Worm (Caenorhabditis elegans) whole organism, early embryonic: ENCODE data around the gene acl-7.

ENCODE experiments used
- B0310.2 ChIP-seq: sonication (generic microtip); optimal IDR thresholded peaks from 2 replicates; lab custom pipeline; 2016; ENCODE audit warnings: mild to moderate bottlenecking, missing genetic modification characterization, missing compliant biosample characterization
- F13C5.2 ChIP-seq: sonication (generic microtip); optimal IDR thresholded peaks from 2 replicates; lab custom pipeline; 2017; ENCODE audit warnings: mild to moderate bottlenecking, missing genetic modification characterization, inconsistent platforms, missing compliant biosample characterization
- aly-1 ChIP-seq: sonication (generic microtip); optimal IDR thresholded peaks from 2 replicates; lab custom pipeline; 2016; ENCODE audit warnings: missing genetic modification characterization, missing compliant biosample characterization
- ama-1 ChIP-seq: fragments of 150-350 bp; optimal IDR thresholded peaks from 2 replicates; lab custom pipeline; 2014
- ceh-13 ChIP-seq: fragments of 200-800 bp; sonication (Bioruptor generic); optimal IDR thresholded peaks from 2 replicates; lab custom pipeline; 2018; ENCODE audit warnings: mild to moderate bottlenecking, missing genetic modification characterization, missing compliant biosample characterization
- ceh-36 ChIP-seq: sonication (generic microtip); optimal IDR thresholded peaks from 2 replicates; lab custom pipeline; 2016; ENCODE audit warnings: missing genetic modification characterization, inconsistent platforms, missing compliant biosample characterization
- ets-7 ChIP-seq: sonication (generic microtip); optimal IDR thresholded peaks from 2 replicates; lab custom pipeline; 2016; ENCODE audit warnings: missing genotype, missing genetic modification characterization, missing compliant biosample characterization
- flt-1 ChIP-seq: fragments of 200-800 bp; sonication (Bioruptor generic); IDR thresholded peaks from 2 replicates; pipeline ENCODE4 v1.3.6; 2022; ENCODE audit warnings: missing genetic modification characterization, missing compliant biosample characterization
- hmbx-1 ChIP-seq: sonication (generic microtip); optimal IDR thresholded peaks from 2 replicates; lab custom pipeline; 2016; ENCODE audit warnings: mild to moderate bottlenecking, missing genetic modification characterization, missing compliant biosample characterization
- hmg-4 ChIP-seq: fragments of 200-800 bp; sonication (Bioruptor generic); optimal IDR thresholded peaks from 2 replicates; lab custom pipeline; 2018; ENCODE audit warnings: mild to moderate bottlenecking, missing genetic modification characterization, missing compliant biosample characterization
- hnd-1 ChIP-seq: sonication (generic microtip); optimal IDR thresholded peaks from 2 replicates; lab custom pipeline; 2016; ENCODE audit warnings: missing genetic modification characterization, missing compliant biosample characterization
- pes-1 ChIP-seq: fragments of 200-800 bp; sonication (Bioruptor generic); IDR thresholded peaks from 2 replicates; pipeline ENCODE4 v1.3.6; 2022; ENCODE audit warnings: missing genetic modification reagents, missing genetic modification characterization, missing compliant biosample characterization
- scrt-1 ChIP-seq: fragments of 200-800 bp; sonication (Bioruptor generic); IDR thresholded peaks from 2 replicates; pipeline ENCODE4 v1.3.6; 2022; ENCODE audit warnings: missing genetic modification characterization, missing compliant biosample characterization
- sea-1 ChIP-seq: fragments of 200-800 bp; sonication (Bioruptor generic); conservative IDR thresholded peaks from 2 replicates; pipeline ENCODE4 v1.3.6; 2022; ENCODE audit warnings: missing genetic modification characterization, missing compliant biosample characterization
- tbx-11 ChIP-seq: fragments of 200-800 bp; sonication (Bioruptor generic); IDR thresholded peaks from 2 replicates; pipeline ENCODE4 v1.3.6; 2022; ENCODE audit warnings: missing genetic modification characterization, missing compliant biosample characterization
- tbx-37 ChIP-seq: fragments of 200-800 bp; sonication (Bioruptor generic); conservative IDR thresholded peaks from 2 replicates; pipeline ENCODE4 v1.3.6; 2022; ENCODE audit warnings: missing genetic modification reagents, missing genetic modification characterization, missing compliant biosample characterization
- tra-4 ChIP-seq: sonication (generic microtip); optimal IDR thresholded peaks from 2 replicates; lab custom pipeline; 2017; ENCODE audit warnings: missing genetic modification characterization, missing compliant biosample characterization

acl-7 gene

ce11 chrII:12828863-12829262 lies 12.6 kb upstream of the acl-7 start, which contains the start of gene Y46G5A.23:
Gene Y46G5A.23 (minus strand): TSS chrII:12828963.
- TF ChIP-seq tbx-11 (GFP tag; lab: Robert Waterston, UW) (no peak), ceh-36 (no peak), tra-4 (tag; lab: Kevin White, UChicago) (no peak), hnd-1 (tag; lab: Kevin White, UChicago) (no peak), F13C5.2 (tag; lab: Kevin White, UChicago) (no peak), pes-1 (no peak)

ce11 chrII:12826752-12827151 lies 10.5 kb upstream of the acl-7 start, which contains the start of gene Y46G5A.38:
Gene Y46G5A.38 (plus strand): TSS chrII:12827052.
- no peak for TF ChIP-seq F13C5.2 (tag; lab: Kevin White, UChicago)
- TF ChIP-seq tra-4 (tag; lab: Kevin White, UChicago) = no peak
- TF ChIP-seq pes-1 = no peak
- TF ChIP-seq hmbx-1 (tag; lab: Kevin White, UChicago) = no peak
- no peak for TF ChIP-seq ceh-13
- TF ChIP-seq scrt-1 = no peak
- no peak for TF ChIP-seq ets-7
- no peak for TF ChIP-seq flt-1 (GFP tag; lab: Robert Waterston, UW)
- no peak for TF ChIP-seq hmg-4 (GFP tag; lab: Kevin White, UChicago)
- no peak for TF ChIP-seq hnd-1 (tag; lab: Kevin White, UChicago)
- TF ChIP-seq aly-1 (tag; lab: Kevin White, UChicago) = no peak
- no peak for TF ChIP-seq tbx-37 (GFP tag; lab: Robert Waterston, UW)
- no peak for TF ChIP-seq ceh-36
- TF ChIP-seq ama-1 = no peak

DNA sequence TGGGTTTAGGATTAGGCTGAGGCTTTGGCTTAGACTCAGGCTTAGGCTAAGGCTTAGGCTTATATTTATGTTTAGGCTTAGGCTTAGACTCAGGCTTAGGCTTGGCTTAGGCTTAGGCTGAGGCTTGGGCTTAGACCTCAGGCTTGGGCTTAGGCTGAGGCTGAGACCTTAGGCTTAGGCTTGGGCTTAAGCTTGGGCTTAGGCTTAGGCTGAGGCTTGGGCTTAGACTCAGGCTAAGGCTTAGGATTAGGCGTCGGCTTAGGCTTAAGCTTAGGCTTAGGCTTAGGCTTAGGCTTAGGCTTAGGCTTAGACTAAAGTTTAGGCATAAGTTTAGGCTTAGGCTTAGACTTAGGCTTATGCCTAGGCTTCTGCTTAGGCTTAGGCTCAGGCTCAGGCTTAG lies 8.2 kb upstream of the acl-7 start:
- TF ChIP-seq ceh-36 (peak; percentile 94), pes-1 (peak; percentile 16; the same call in 1 of the 2 replicates), hmg-4 (GFP tag; lab: Kevin White, UChicago) (no peak)

- TF ChIP-seq tra-4 (tag; lab: Kevin White, UChicago) = no peak
- no peak for TF ChIP-seq ceh-13
These were observed 7.2 kb upstream of the acl-7 start, which contains the start of gene Y46G5A.36 for ce11 chrII:12823437-12823836. Gene Y46G5A.36 (plus strand): TSS chrII:12823679.

DNA sequence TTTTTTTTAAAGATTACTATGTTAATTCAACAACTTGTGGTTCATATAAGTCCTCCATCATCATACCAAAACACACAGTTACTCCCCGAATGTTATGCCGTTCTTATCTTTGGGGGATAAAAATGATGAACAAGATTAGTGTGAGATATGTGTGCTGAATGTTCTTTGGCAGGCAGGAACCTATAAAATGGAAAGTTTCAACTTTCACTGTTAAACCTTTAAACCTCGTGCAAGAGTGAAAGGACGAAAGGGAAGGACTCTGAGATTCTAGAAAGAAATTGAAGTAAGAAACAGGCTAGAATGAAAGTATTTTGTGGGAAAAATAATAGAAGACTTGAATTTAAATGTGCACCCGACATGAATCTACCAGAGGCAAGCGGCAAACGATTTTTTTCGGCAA lies 3.7 kb upstream of the acl-7 start:
- TF ChIP-seq ets-7 (no peak), F13C5.2 (tag; lab: Kevin White, UChicago) (no peak), sea-1 (GFP tag; lab: Robert Waterston, UW) (no peak), aly-1 (tag; lab: Kevin White, UChicago) (no peak)

- TF ChIP-seq F13C5.2 (tag; lab: Kevin White, UChicago) (no peak), ama-1 (no peak), ceh-36 (no peak), tbx-11 (GFP tag; lab: Robert Waterston, UW) (no peak), hmbx-1 (tag; lab: Kevin White, UChicago) (no peak), hnd-1 (tag; lab: Kevin White, UChicago) (no peak), aly-1 (tag; lab: Kevin White, UChicago) (no peak), scrt-1 (no peak), ets-7 (no peak), B0310.2 (no peak), hmg-4 (GFP tag; lab: Kevin White, UChicago) (no peak), ceh-13 (no peak), pes-1 (no peak), flt-1 (GFP tag; lab: Robert Waterston, UW) (no peak)
These were observed 2.2 kb upstream of the acl-7 start, which contains the start of gene Y46G5A.22 for ce11 chrII:12818488-12818887. Gene Y46G5A.22 (minus strand): TSS chrII:12818588.

DNA sequence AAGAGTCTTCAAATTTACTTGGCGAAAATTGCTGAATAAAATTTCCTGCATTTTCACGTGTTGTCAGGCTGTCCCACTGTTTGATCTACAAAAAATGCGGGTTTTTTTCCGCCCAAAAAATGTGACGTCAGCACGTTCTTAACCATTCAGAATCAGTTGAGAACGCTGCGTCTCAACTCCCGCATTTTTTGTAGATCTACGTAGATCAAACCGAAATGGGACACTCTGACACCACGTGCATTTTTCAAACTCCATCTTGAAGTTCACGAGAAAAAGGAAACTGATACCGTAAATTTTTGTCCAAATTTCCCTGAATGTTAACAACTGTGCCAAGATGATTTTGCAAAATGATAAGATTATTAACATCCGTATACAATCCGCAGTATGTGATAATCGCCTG lies 3.0 kb downstream of the acl-7 start:
- TF ChIP-seq B0310.2 = no peak

DNA sequence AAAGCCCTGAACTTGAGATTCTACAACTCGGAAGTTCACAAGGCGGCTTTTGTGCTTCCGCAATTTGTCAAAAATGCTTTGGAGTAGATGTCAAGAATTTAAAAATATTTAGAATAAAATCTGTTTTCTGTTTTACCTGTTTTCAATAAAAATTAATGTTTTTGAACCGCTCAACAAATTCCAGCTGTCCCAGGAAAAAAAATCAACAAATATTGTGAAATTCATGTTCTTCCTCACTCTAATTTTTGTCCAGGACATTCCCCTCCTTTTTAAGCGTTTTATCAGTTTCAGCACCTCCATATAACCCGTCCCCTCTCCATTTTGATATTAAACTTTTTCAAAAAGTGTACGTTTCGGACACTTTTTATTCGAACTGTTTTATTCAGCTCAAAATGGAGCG lies 5.6 kb downstream of the acl-7 start, which contains the start of gene Y46G5A.20:
TSS of gene Y46G5A.20 (plus strand) at position 301 of the 400 bp plus-strand sequence.
- no peak for TF ChIP-seq hmg-4 (GFP tag; lab: Kevin White, UChicago)
- no peak for TF ChIP-seq ama-1
- TF ChIP-seq aly-1 (tag; lab: Kevin White, UChicago) = no peak
- no peak for TF ChIP-seq ceh-36
- no peak for TF ChIP-seq B0310.2
- no peak for TF ChIP-seq ceh-13
- TF ChIP-seq scrt-1 = no peak
- no peak for TF ChIP-seq sea-1 (GFP tag; lab: Robert Waterston, UW)
- TF ChIP-seq tra-4 (tag; lab: Kevin White, UChicago) = no peak
- TF ChIP-seq tbx-11 (GFP tag; lab: Robert Waterston, UW) = no peak
- no peak for TF ChIP-seq ets-7
- no peak for TF ChIP-seq tbx-37 (GFP tag; lab: Robert Waterston, UW)
- no peak for TF ChIP-seq pes-1
- TF ChIP-seq flt-1 (GFP tag; lab: Robert Waterston, UW) = no peak
- TF ChIP-seq hmbx-1 (tag; lab: Kevin White, UChicago) = no peak

ce11 chrII:12809725-12810124 lies 6.5 kb downstream of the acl-7 start:
- no peak for TF ChIP-seq hmbx-1 (tag; lab: Kevin White, UChicago)
- no peak for TF ChIP-seq ets-7
- TF ChIP-seq tbx-11 (GFP tag; lab: Robert Waterston, UW) = no peak
- no peak for TF ChIP-seq tbx-37 (GFP tag; lab: Robert Waterston, UW)
- no peak for TF ChIP-seq ceh-36
- no peak for TF ChIP-seq sea-1 (GFP tag; lab: Robert Waterston, UW)
- no peak for TF ChIP-seq ceh-13
- no peak for TF ChIP-seq aly-1 (tag; lab: Kevin White, UChicago)
- TF ChIP-seq scrt-1 = no peak
- TF ChIP-seq hnd-1 (tag; lab: Kevin White, UChicago) = no peak
- no peak for TF ChIP-seq ama-1
- no peak for TF ChIP-seq F13C5.2 (tag; lab: Kevin White, UChicago)
